Worm (Caenorhabditis elegans) whole organism, midembryonic: Measurements from ENCODE around the gene fbxa-182.

Experiments
- klf-2 ChIP-seq: fragments of 200-800 bp; sonication (Bioruptor generic); conservative IDR thresholded peaks from 2 replicates; pipeline ENCODE4 v1.3.6; 2022; ENCODE audit warnings: missing genetic modification reagents, missing genetic modification characterization, missing compliant biosample characterization
- tab-1 ChIP-seq: fragments of 200-800 bp; sonication (Bioruptor generic); IDR thresholded peaks from 2 replicates; pipeline ENCODE4 v1.3.6; 2022; ENCODE audit warnings: missing genetic modification characterization, missing compliant biosample characterization
- ztf-23 ChIP-seq: fragments of 200-800 bp; sonication (Bioruptor generic); IDR thresholded peaks from 2 replicates; pipeline ENCODE4 v1.3.6; 2022; ENCODE audit warnings: missing genetic modification reagents, missing genetic modification characterization, missing compliant biosample characterization

ce11 chrII:2378465-2379009, 34.0 kb downstream of the fbxa-182 start:
- TF ChIP-seq tab-1 (GFP tag; lab: Robert Waterston, UW) (no peak), ztf-23 (no peak), klf-2 (no peak)
